Fruit fly (Drosophila melanogaster) whole organism, embryonic: ENCODE measurements around the gene Wwox.

Experiments
- CG10431 ChIP-seq: fragments of 200-800 bp; sonication (Bioruptor generic); optimal IDR thresholded peaks from 3 replicates; lab custom pipeline; 2018; ENCODE audit warnings: missing biosample characterization, mild to moderate bottlenecking, missing genetic modification characterization
- CG10654 ChIP-seq: fragments of 200-800 bp; sonication (Bioruptor generic); optimal IDR thresholded peaks from 2 replicates; lab custom pipeline; 2016; ENCODE audit warnings: missing biosample characterization, missing genetic modification characterization
- CG12942 ChIP-seq: fragments of 200-800 bp; sonication (Bioruptor generic); optimal IDR thresholded peaks from 3 replicates; lab custom pipeline; 2016; ENCODE audit warnings: missing biosample characterization, missing genetic modification characterization
- CG13287 ChIP-seq: fragments of 200-800 bp; sonication (Bioruptor generic); IDR thresholded peaks from 2 replicates; pipeline ENCODE4 v1.3.6; 2022; ENCODE audit warnings: missing biosample characterization, missing genetic modification characterization; ENCODE audit not compliant: partially characterized antibody
- CG15073 ChIP-seq: fragments of 200-800 bp; sonication (Bioruptor generic); optimal IDR thresholded peaks from 2 replicates; lab custom pipeline; 2016; ENCODE audit warnings: missing biosample characterization, missing genetic modification characterization
- CG1647 ChIP-seq: fragments of 200-800 bp; sonication (Bioruptor generic); optimal IDR thresholded peaks from 3 replicates; lab custom pipeline; 2016; ENCODE audit warnings: missing biosample characterization, missing genetic modification characterization
- CG16815 ChIP-seq: fragments of 200-800 bp; sonication (Bioruptor generic); optimal IDR thresholded peaks from 3 replicates; lab custom pipeline; 2017; ENCODE audit warnings: missing biosample characterization, mild to moderate bottlenecking, missing genetic modification characterization
- CG17361 ChIP-seq: fragments of 200-800 bp; sonication (Bioruptor generic); IDR thresholded peaks from 3 replicates; pipeline ENCODE4 v1.3.6; 2022; ENCODE audit warnings: missing biosample characterization, missing genetic modification characterization
- CG2120 ChIP-seq: fragments of 200-800 bp; sonication (Bioruptor generic); optimal IDR thresholded peaks from 3 replicates; lab custom pipeline; 2016; ENCODE audit warnings: missing biosample characterization, missing genetic modification characterization
- CG2129 ChIP-seq: fragments of 200-800 bp; sonication (Bioruptor generic); IDR thresholded peaks from 2 replicates; pipeline ENCODE4 v1.3.6; 2022; ENCODE audit warnings: missing biosample characterization, missing genetic modification characterization; ENCODE audit not compliant: partially characterized antibody
- CG30403 ChIP-seq: fragments of 200-800 bp; sonication (Bioruptor generic); optimal IDR thresholded peaks from 3 replicates; lab custom pipeline; 2016; ENCODE audit warnings: missing biosample characterization, missing genetic modification characterization
- CG31365 ChIP-seq: fragments of 200-800 bp; sonication (Bioruptor generic); optimal IDR thresholded peaks from 2 replicates; lab custom pipeline; 2018; ENCODE audit warnings: missing biosample characterization, mild to moderate bottlenecking, missing genetic modification characterization
- CG3995 ChIP-seq: fragments of 200-800 bp; sonication (Bioruptor generic); optimal IDR thresholded peaks from 3 replicates; lab custom pipeline; 2016; ENCODE audit warnings: missing biosample characterization, missing genetic modification characterization
- CG6683 ChIP-seq: fragments of 200-800 bp; sonication (Bioruptor generic); optimal IDR thresholded peaks from 2 replicates; lab custom pipeline; 2017; ENCODE audit warnings: missing biosample characterization, mild to moderate bottlenecking, missing genetic modification characterization, missing genetic modification reagents
- CG9609 ChIP-seq: fragments of 200-800 bp; sonication (Bioruptor generic); optimal IDR thresholded peaks from 3 replicates; lab custom pipeline; 2016; ENCODE audit warnings: missing biosample characterization, missing genetic modification characterization
- CG9797 ChIP-seq: fragments of 200-800 bp; sonication (Bioruptor generic); optimal IDR thresholded peaks from 3 replicates; lab custom pipeline; 2018; ENCODE audit warnings: missing biosample characterization, mild to moderate bottlenecking, missing genetic modification characterization
- CG9876 ChIP-seq: fragments of 200-800 bp; sonication (Bioruptor generic); optimal IDR thresholded peaks from 2 replicates; lab custom pipeline; 2016; ENCODE audit warnings: missing biosample characterization, missing genetic modification characterization
- CrebB ChIP-seq: fragments of 200-800 bp; sonication (Bioruptor generic); optimal IDR thresholded peaks from 3 replicates; lab custom pipeline; 2018; ENCODE audit warnings: missing biosample characterization, mild to moderate bottlenecking, missing genetic modification characterization
- Eip74EF ChIP-seq, 2 experiments: fragments of 200-800 bp in 1 of 2; fragments of >200 bp in 1 of 2; sonication (Bioruptor generic) in 1 of 2; optimal IDR thresholded peaks; 2 replicates each; lab custom pipeline; 2017 to 2019; ENCODE audit warnings: missing biosample characterization in 2 of 2, missing genetic modification characterization in 2 of 2, mild to moderate bottlenecking in 1 of 2, moderate library complexity in 1 of 2
- H15 ChIP-seq: fragments of 200-800 bp; sonication (Bioruptor generic); IDR thresholded peaks from 3 replicates; pipeline ENCODE4 v1.3.6; 2022; ENCODE audit warnings: missing biosample characterization, missing genetic modification characterization
- HLH4C ChIP-seq: fragments of 200-800 bp; sonication (Bioruptor generic); IDR thresholded peaks from 3 replicates; pipeline ENCODE4 v1.3.6; 2022; ENCODE audit warnings: missing biosample characterization, missing genetic modification characterization; ENCODE audit not compliant: partially characterized antibody
- Hey ChIP-seq: fragments of 200-800 bp; sonication (Bioruptor generic); optimal IDR thresholded peaks from 3 replicates; lab custom pipeline; 2018; ENCODE audit warnings: missing biosample characterization, mild to moderate bottlenecking, missing genetic modification characterization
- HmgD ChIP-seq: fragments of 200-800 bp; sonication (Bioruptor generic); optimal IDR thresholded peaks from 3 replicates; lab custom pipeline; 2016; ENCODE audit warnings: missing biosample characterization, missing genetic modification characterization
- Hr78 ChIP-seq, 2 experiments: fragments of 200-800 bp in 1 of 2; fragments of >200 bp in 1 of 2; sonication (Bioruptor generic) in 1 of 2; optimal IDR thresholded peaks; 2 replicates each; lab custom pipeline; 2017 to 2019; ENCODE audit warnings: missing biosample characterization in 2 of 2, missing genetic modification characterization in 2 of 2, mild to moderate bottlenecking in 1 of 2, moderate library complexity in 1 of 2
- MTF-1 ChIP-seq: fragments of 200-800 bp; sonication (Bioruptor generic); optimal IDR thresholded peaks from 2 replicates; lab custom pipeline; 2018; ENCODE audit warnings: missing biosample characterization, mild to moderate bottlenecking, missing genetic modification characterization, borderline replicate concordance
- Max ChIP-seq: fragments of 200-800 bp; sonication (Bioruptor generic); optimal IDR thresholded peaks from 2 replicates; lab custom pipeline; 2016; ENCODE audit warnings: missing biosample characterization, mild to moderate bottlenecking, missing genetic modification characterization
- NC2α ChIP-seq: fragments of 200-800 bp; sonication (Bioruptor generic); optimal IDR thresholded peaks from 2 replicates; lab custom pipeline; 2016; ENCODE audit warnings: missing biosample characterization, missing genetic modification characterization
- NC2β ChIP-seq: fragments of 200-800 bp; sonication (Bioruptor generic); optimal IDR thresholded peaks from 2 replicates; lab custom pipeline; 2016; ENCODE audit warnings: missing biosample characterization, missing genetic modification characterization
- Opbp ChIP-seq: fragments of 200-800 bp; sonication (Bioruptor generic); IDR thresholded peaks from 3 replicates; pipeline ENCODE4 v1.3.6; 2022; ENCODE audit warnings: missing biosample characterization, missing genetic modification characterization; ENCODE audit not compliant: partially characterized antibody
- Taf1 ChIP-seq: fragments of 200-800 bp; sonication (Bioruptor generic); IDR thresholded peaks from 2 replicates; pipeline ENCODE4 v1.3.6; 2022; ENCODE audit warnings: missing biosample characterization, missing genetic modification characterization
- ara ChIP-seq: fragments of 200-800 bp; sonication (Bioruptor generic); IDR thresholded peaks from 2 replicates; pipeline ENCODE4 v1.3.6; 2022; ENCODE audit warnings: missing biosample characterization, missing genetic modification characterization
- bcd ChIP-seq: fragments of 200-800 bp; sonication (Bioruptor generic); optimal IDR thresholded peaks from 2 replicates; lab custom pipeline; 2017; ENCODE audit warnings: missing biosample characterization, mild to moderate bottlenecking, missing genetic modification characterization
- cad ChIP-seq: fragments of >200 bp; optimal IDR thresholded peaks from 2 replicates; lab custom pipeline; 2017; ENCODE audit warnings: missing biosample characterization, missing genetic modification characterization
- cato ChIP-seq: fragments of 200-800 bp; sonication (Bioruptor generic); optimal IDR thresholded peaks from 2 replicates; lab custom pipeline; 2016; ENCODE audit warnings: missing biosample characterization, missing genetic modification characterization, borderline replicate concordance
- chn ChIP-seq: fragments of 200-800 bp; sonication (Bioruptor generic); optimal IDR thresholded peaks from 2 replicates; lab custom pipeline; 2016; ENCODE audit warnings: missing biosample characterization, missing genetic modification characterization
- croc ChIP-seq: fragments of 200-800 bp; sonication (Bioruptor generic); conservative IDR thresholded peaks from 3 replicates; pipeline ENCODE4 v1.3.6; 2022; ENCODE audit warnings: missing biosample characterization, missing genetic modification characterization
- cwo ChIP-seq: fragments of 200-800 bp; sonication (Bioruptor generic); optimal IDR thresholded peaks from 3 replicates; lab custom pipeline; 2017; ENCODE audit warnings: missing biosample characterization, missing genetic modification characterization, mild to moderate bottlenecking, moderate library complexity, missing genetic modification reagents
- dpn ChIP-seq, 2 experiments: fragments of 200-800 bp; sonication (Bioruptor generic); optimal IDR thresholded peaks; 3 replicates each; lab custom pipeline; 2016; ENCODE audit warnings: missing biosample characterization in 2 of 2, missing genetic modification characterization in 2 of 2
- esg ChIP-seq: fragments of 200-800 bp; sonication (Bioruptor generic); conservative IDR thresholded peaks from 2 replicates; pipeline ENCODE4 v1.3.6; 2022; ENCODE audit warnings: missing biosample characterization, missing genetic modification characterization
- exex ChIP-seq: fragments of 200-800 bp; sonication (Bioruptor generic); optimal IDR thresholded peaks from 4 replicates; lab custom pipeline; 2018; ENCODE audit warnings: missing biosample characterization, mild to moderate bottlenecking, missing genetic modification characterization, moderate library complexity
- h ChIP-seq: fragments of >200 bp; optimal IDR thresholded peaks from 2 replicates; lab custom pipeline; 2017
- kah ChIP-seq: fragments of 200-800 bp; sonication (Bioruptor generic); optimal IDR thresholded peaks from 2 replicates; lab custom pipeline; 2018; ENCODE audit warnings: missing biosample characterization, mild to moderate bottlenecking, missing genetic modification characterization
- knrl ChIP-seq: fragments of 200-800 bp; sonication (Bioruptor generic); IDR thresholded peaks from 3 replicates; pipeline ENCODE4 v1.3.6; 2022; ENCODE audit warnings: missing biosample characterization, missing genetic modification characterization; ENCODE audit not compliant: partially characterized antibody
- lab ChIP-seq: fragments of 200-800 bp; sonication (Bioruptor generic); optimal IDR thresholded peaks from 3 replicates; lab custom pipeline; 2017; ENCODE audit warnings: missing biosample characterization, missing genetic modification characterization, mild to moderate bottlenecking, moderate library complexity, missing genetic modification reagents
- mam ChIP-seq: fragments of 200-800 bp; sonication (Bioruptor generic); optimal IDR thresholded peaks from 3 replicates; lab custom pipeline; 2016; ENCODE audit warnings: missing biosample characterization, missing genetic modification characterization
- mirr ChIP-seq: fragments of 200-800 bp; sonication (Bioruptor generic); optimal IDR thresholded peaks from 3 replicates; lab custom pipeline; 2018; ENCODE audit warnings: missing biosample characterization, mild to moderate bottlenecking, missing genetic modification characterization
- sens-2 ChIP-seq: fragments of 200-800 bp; sonication (Bioruptor generic); IDR thresholded peaks from 2 replicates; pipeline ENCODE4 v1.3.6; 2022; ENCODE audit warnings: missing biosample characterization, missing genetic modification characterization
- slbo ChIP-seq: fragments of 200-800 bp; sonication (Bioruptor generic); IDR thresholded peaks from 2 replicates; pipeline ENCODE4 v1.3.6; 2022; ENCODE audit warnings: missing biosample characterization, missing genetic modification characterization

The Wwox gene

dm6 chr2L:7993984-7994854 is 9.9 kb downstream of the Wwox start, which contains the start of gene pes:
TSS of gene pes (minus strand) at chr2L:7994184.
- TF ChIP-seq ara (GFP tag; lab: Robert Waterston, UW) (peak; percentile 90), CG6683 (GFP tag; lab: Kevin White, UChicago) (peak; percentile 88), CG13287 (GFP tag; lab: Robert Waterston, UW) (peak; percentile 56; the same call in 1 of the 2 replicates), CG17361 (GFP tag; lab: Robert Waterston, UW) (peak; percentile 96), CG10431 (peak; percentile 9), Max (GFP tag; lab: Kevin White, UChicago) (peak; percentile 95), HLH4C (peak; percentile 48; the same call in 1 of the 3 replicates), knrl (peak; percentile 28; the same call in 1 of the 3 replicates), CG3995 (GFP tag; lab: Kevin White, UChicago) (peak; percentile 70), kah (GFP tag; lab: Kevin White, UChicago) (peak; percentile 86), mam (peak; percentile 91), CG15073 (GFP tag; lab: Kevin White, UChicago) (no peak), Eip74EF (GFP tag; optimal IDR thresholded peaks at IDR 0.05; lab: Kevin White, UChicago) (peak in 1 of 2 experiments; percentile 92), lab (GFP tag; lab: Kevin White, UChicago) (peak; percentile 96), CG9797 (GFP tag; lab: Kevin White, UChicago) (peak; percentile 62), croc (GFP tag; lab: Robert Waterston, UW) (peak; percentile 95), CG10654 (peak; percentile 88), cad (GFP tag; lab: Kevin White, UChicago) (no peak), CG2120 (peak; percentile 65), CG16815 (peak; percentile 74), bcd (GFP tag; lab: Kevin White, UChicago) (peak; percentile 95), NC2β (GFP tag; lab: Kevin White, UChicago) (no peak), Opbp (GFP tag; lab: Robert Waterston, UW) (peak; percentile 51; the same call in 1 of the 3 replicates), cwo (peak; percentile 92), CG9609 (GFP tag; lab: Kevin White, UChicago) (no peak), CG1647 (GFP tag; lab: Kevin White, UChicago) (peak; percentile 87), NC2α (GFP tag; lab: Kevin White, UChicago) (peak; percentile 39), Hr78 (GFP tag; optimal IDR thresholded peaks at IDR 0.05; lab: Kevin White, UChicago) (peak in 1 of 2 experiments; percentile 82), CG2129 (GFP tag; lab: Robert Waterston, UW) (no peak), HmgD (no peak), cato (no peak), CG12942 (peak; percentile 62), CG31365 (tag; lab: Kevin White, UChicago) (peak; percentile 75), MTF-1 (peak; percentile 69), esg (peak; percentile 76), sens-2 (peak; percentile 63), CG9876 (GFP tag; lab: Kevin White, UChicago) (no peak), slbo (GFP tag; lab: Robert Waterston, UW) (peak; percentile 92), chn (GFP tag; lab: Kevin White, UChicago) (peak; percentile 53), CG30403 (GFP tag; lab: Kevin White, UChicago) (peak; percentile 36), mirr (GFP tag; lab: Kevin White, UChicago) (peak; percentile 70), dpn (GFP tag; optimal IDR thresholded peaks at IDR 0.05; lab: Kevin White, UChicago) (peak; percentile 88 to 91), exex (tag; lab: Kevin White, UChicago) (peak; percentile 90), Hey (tag; lab: Kevin White, UChicago) (peak; percentile 41), h (lab: Kevin White, UChicago) (no peak), Taf1 (GFP tag; lab: Robert Waterston, UW) (peak; percentile 88), H15 (peak; percentile 93), CrebB (peak; percentile 24)
